Worm (Caenorhabditis elegans): ENCODE measurements around the gene tbc-19.

ce11 chrX:13959849-13960248, 52.5 kb downstream of the tbc-19 start, which contains the start of gene syx-2:
- no peak for TF ChIP-seq fkh-10 (GFP tag; optimal IDR thresholded peaks at IDR 0.05)
- TF ChIP-seq ceh-6 (GFP tag; optimal IDR thresholded peaks at IDR 0.05), result no peak
- TF ChIP-seq lin-11 (tag; optimal IDR thresholded peaks at IDR 0.05), result no peak
- no peak for TF ChIP-seq nhr-232 (tag; optimal IDR thresholded peaks at IDR 0.05)
- no peak for TF ChIP-seq ceh-9 (tag; optimal IDR thresholded peaks at IDR 0.05)
- no peak for TF ChIP-seq ceh-22 (tag; optimal IDR thresholded peaks at IDR 0.05)
- no peak for TF ChIP-seq F13H6.1 (tag; optimal IDR thresholded peaks at IDR 0.05)
- no peak for TF ChIP-seq K09A11.1 (tag; optimal IDR thresholded peaks at IDR 0.05; ENCODE audit: insufficient read depth)
- no peak for TF ChIP-seq ztf-16 (tag; optimal IDR thresholded peaks at IDR 0.05)
